Fruit fly (Drosophila melanogaster): Measurements from ENCODE around the gene beta-Man.

beta-Man gene

dm6 chr3R:4215264-4215993 is 18.4 kb downstream of the beta-Man start, which contains the start of gene CG14636 (continued):
- TF ChIP-seq z (GFP tag; IDR thresholded peaks at IDR 0.05) = 0 out of 3 replicates have a peak, but pooled peaks have one; percentile 45
- TF ChIP-seq seq (GFP tag; IDR thresholded peaks at IDR 0.05) = peak; percentile 78; the same call in 1 of the 2 replicates
- peak; percentile 50 for TF ChIP-seq ATbp (GFP tag; optimal IDR thresholded peaks at IDR 0.05)
- TF ChIP-seq eve (GFP tag; optimal IDR thresholded peaks at IDR 0.05) = no peak
- peak; percentile 69; the same call in 2 of the 3 replicates for TF ChIP-seq CG11560 (tag; IDR thresholded peaks at IDR 0.05)
- TF ChIP-seq CHES-1-like (GFP tag; optimal IDR thresholded peaks at IDR 0.05) = peak; percentile 69
- TF ChIP-seq CG13424 (tag; optimal IDR thresholded peaks at IDR 0.05) = peak; percentile 73
- peak; percentile 72 for TF ChIP-seq tx (GFP tag; optimal IDR thresholded peaks at IDR 0.05)
- TF ChIP-seq bbx (GFP tag; IDR thresholded peaks at IDR 0.05; ENCODE audit: partially characterized antibody) = peak; percentile 30; the same call in 1 of the 2 replicates
- TF ChIP-seq CG1832 (GFP tag; optimal IDR thresholded peaks at IDR 0.05) = no peak
- peak; percentile 77 for TF ChIP-seq Oli (tag; optimal IDR thresholded peaks at IDR 0.05)
- TF ChIP-seq CG17802 (tag; optimal IDR thresholded peaks at IDR 0.05) = no peak
- TF ChIP-seq caup (GFP tag; optimal IDR thresholded peaks at IDR 0.05; ENCODE audit: severe bottlenecking) = peak; percentile 67
- TF ChIP-seq CG7928 (GFP tag; optimal IDR thresholded peaks at IDR 0.05) = no peak
- TF ChIP-seq lilli (GFP tag; optimal IDR thresholded peaks at IDR 0.05) = peak; percentile 76
- TF ChIP-seq CG18011 (GFP tag; optimal IDR thresholded peaks at IDR 0.05) = peak; percentile 48
- no peak for TF ChIP-seq CG6254 (GFP tag; optimal IDR thresholded peaks at IDR 0.05)
- peak; percentile 77 for TF ChIP-seq Ada2b (GFP tag; IDR thresholded peaks at IDR 0.05)
- TF ChIP-seq CG8765 (GFP tag; IDR thresholded peaks at IDR 0.05) = no peak
- no peak for TF ChIP-seq Dfd (GFP tag; optimal IDR thresholded peaks at IDR 0.05)
- peak; percentile 63 for TF ChIP-seq Chrac-16 (GFP tag; optimal IDR thresholded peaks at IDR 0.05)
- no peak for TF ChIP-seq gfzf (GFP tag; optimal IDR thresholded peaks at IDR 0.05)
- TF ChIP-seq CG3407 (GFP tag; optimal IDR thresholded peaks at IDR 0.05) = peak; percentile 2
- TF ChIP-seq CG33213 (GFP tag; optimal IDR thresholded peaks at IDR 0.05) = peak; percentile 38
- peak; percentile 20 for TF ChIP-seq eyg (GFP tag; optimal IDR thresholded peaks at IDR 0.05)
- peak; percentile 53 for TF ChIP-seq CG15011 (GFP tag; optimal IDR thresholded peaks at IDR 0.05)
- TF ChIP-seq CG7963 (GFP tag; IDR thresholded peaks at IDR 0.05; ENCODE audit: partially characterized antibody) = 0 out of 3 replicates have a peak, but pooled peaks have one; percentile 31
- TF ChIP-seq prd (optimal IDR thresholded peaks at IDR 0.05) = no peak
- peak; percentile 79 for TF ChIP-seq prd (GFP tag; IDR thresholded peaks at IDR 0.05)
- no peak for TF ChIP-seq CG14860 (GFP tag; IDR thresholded peaks at IDR 0.05; ENCODE audit: partially characterized antibody)
- no peak for TF ChIP-seq bigmax (GFP tag; optimal IDR thresholded peaks at IDR 0.05)
- TF ChIP-seq ttk (GFP tag; IDR thresholded peaks at IDR 0.05) = peak; percentile 65
- no peak for TF ChIP-seq CG2202 (tag; optimal IDR thresholded peaks at IDR 0.05)
- TF ChIP-seq CG6854 (GFP tag; optimal IDR thresholded peaks at IDR 0.05) = peak; percentile 75
- TF ChIP-seq Fer2 (tag; optimal IDR thresholded peaks at IDR 0.05) = peak; percentile 22
- no peak for TF ChIP-seq fd64A (GFP tag; optimal IDR thresholded peaks at IDR 0.05)
- TF ChIP-seq esg (GFP tag; conservative IDR thresholded peaks at IDR 0.05) = peak; percentile 77
- no peak for TF ChIP-seq cg (GFP tag; optimal IDR thresholded peaks at IDR 0.05)
- peak; percentile 68 for TF ChIP-seq CG6272 (GFP tag; IDR thresholded peaks at IDR 0.05)
- peak; percentile 33 for TF ChIP-seq D19A (tag; optimal IDR thresholded peaks at IDR 0.05)
- peak; percentile 39 for TF ChIP-seq Mes4 (GFP tag; optimal IDR thresholded peaks at IDR 0.05)
- peak; percentile 89 for TF ChIP-seq Ptx1 (GFP tag; IDR thresholded peaks at IDR 0.05)
- TF ChIP-seq vvl (GFP tag; IDR thresholded peaks at IDR 0.05) = peak; percentile 76
- TF ChIP-seq CG10321 (GFP tag; IDR thresholded peaks at IDR 0.05) = no peak
- TF ChIP-seq Asciz (GFP tag; optimal IDR thresholded peaks at IDR 0.05) = peak; percentile 41
- TF ChIP-seq NC2α (GFP tag; optimal IDR thresholded peaks at IDR 0.05) = no peak
- no peak for TF ChIP-seq cad (GFP tag; optimal IDR thresholded peaks at IDR 0.05)
- no peak for TF ChIP-seq cato (GFP tag; optimal IDR thresholded peaks at IDR 0.05; ENCODE audit: borderline replicate concordance)
- peak; percentile 48; the same call in 1 of the 2 replicates for TF ChIP-seq ranshi (GFP tag; IDR thresholded peaks at IDR 0.05)
